Fruit fly (Drosophila melanogaster) whole organism, wandering third instar larva: ENCODE measurements around the gene CG6028.

Experiments
- CG32264 ChIP-seq: fragments of 200-800 bp; sonication (Bioruptor generic); optimal IDR thresholded peaks from 2 replicates; lab custom pipeline; 2016; ENCODE audit warnings: missing biosample characterization, missing genetic modification characterization
- CG9705 ChIP-seq: fragments of 200-800 bp; sonication (Bioruptor generic); optimal IDR thresholded peaks from 2 replicates; lab custom pipeline; 2018; ENCODE audit warnings: missing biosample characterization, mild to moderate bottlenecking, missing genetic modification characterization
- CrebA ChIP-seq: fragments of 200-800 bp; sonication (Bioruptor generic); optimal IDR thresholded peaks from 2 replicates; lab custom pipeline; 2016; ENCODE audit warnings: missing biosample characterization, mild to moderate bottlenecking, missing genetic modification characterization, borderline replicate concordance
- Dif ChIP-seq: fragments of 200-275, 200-300 bp; sonication (Bioruptor generic); optimal IDR thresholded peaks from 2 replicates; lab custom pipeline; 2018; ENCODE audit warnings: missing biosample characterization, missing genetic modification characterization; ENCODE audit not compliant: partially characterized antibody
- GATAd ChIP-seq: sonication (Bioruptor generic); optimal IDR thresholded peaks from 2 replicates; lab custom pipeline; 2016; ENCODE audit warnings: missing biosample characterization, missing genetic modification characterization
- HLH106 ChIP-seq: fragments of 200-800 bp; optimal IDR thresholded peaks from 3 replicates; lab custom pipeline; 2019; ENCODE audit warnings: missing biosample characterization, mild to moderate bottlenecking, missing genetic modification characterization, moderate library complexity
- Hnf4 ChIP-seq: fragments of 200-800 bp; sonication (Bioruptor generic); optimal IDR thresholded peaks from 2 replicates; lab custom pipeline; 2016; ENCODE audit warnings: missing biosample characterization, mild to moderate bottlenecking, missing genetic modification characterization
- Hr78 ChIP-seq: fragments of >200 bp; optimal IDR thresholded peaks from 2 replicates; lab custom pipeline; 2017; ENCODE audit warnings: missing biosample characterization, missing genetic modification characterization
- Hr83 ChIP-seq: fragments of 200-300 bp; sonication (Bioruptor generic); optimal IDR thresholded peaks from 2 replicates; lab custom pipeline; 2016; ENCODE audit warnings: missing biosample characterization, mild to moderate bottlenecking, missing genetic modification characterization, moderate library complexity; ENCODE audit not compliant: poor library complexity, severe bottlenecking
- Jra ChIP-seq: sonication (Bioruptor generic); optimal IDR thresholded peaks from 2 replicates; lab custom pipeline; 2016; ENCODE audit warnings: missing biosample characterization, missing genetic modification characterization
- Myc ChIP-seq: fragments of >200 bp; optimal IDR thresholded peaks from 2 replicates; lab custom pipeline; 2017
- N ChIP-seq: fragments of >200 bp; optimal IDR thresholded peaks from 2 replicates; lab custom pipeline; 2018; ENCODE audit warnings: missing biosample characterization, missing external identifiers, missing genetic modification characterization
- Rel ChIP-seq, 2 experiments: fragments of 200-800 bp; sonication (Bioruptor generic) in 1 of 2; optimal IDR thresholded peaks; 2 replicates in 1 of 2; 3 replicates in 1 of 2; lab custom pipeline; 2016 to 2019; ENCODE audit warnings: mild to moderate bottlenecking in 2 of 2, missing biosample characterization in 2 of 2, missing genetic modification characterization in 2 of 2, moderate library complexity in 1 of 2
- Sp1 ChIP-seq: fragments of 200-800 bp; sonication (Bioruptor generic); optimal IDR thresholded peaks from 3 replicates; lab custom pipeline; 2019; ENCODE audit warnings: missing biosample characterization, mild to moderate bottlenecking, missing genetic modification characterization, moderate library complexity
- Vsx2 ChIP-seq: fragments of 200-300, 225-300 bp; sonication (Bioruptor generic); optimal IDR thresholded peaks from 2 replicates; lab custom pipeline; 2018; ENCODE audit warnings: missing biosample characterization, missing genetic modification characterization; ENCODE audit not compliant: partially characterized antibody
- br ChIP-seq: fragments of 200-800 bp; sonication (Bioruptor generic); optimal IDR thresholded peaks from 2 replicates; lab custom pipeline; 2016; ENCODE audit warnings: missing biosample characterization, missing genetic modification characterization
- brk ChIP-seq: fragments of 200-800 bp; sonication (Bioruptor generic); optimal IDR thresholded peaks from 2 replicates; lab custom pipeline; 2016; ENCODE audit warnings: missing biosample characterization, mild to moderate bottlenecking, missing genetic modification characterization
- dl ChIP-seq, 2 experiments: fragments of 175-275, 200-275 bp in 1 of 2; fragments of 200-275 bp in 1 of 2; sonication (Bioruptor generic); optimal IDR thresholded peaks; lab custom pipeline; 2018; ENCODE audit warnings: mild to moderate bottlenecking in 2 of 2, missing biosample characterization in 2 of 2, missing genetic modification characterization in 2 of 2, moderate library complexity in 2 of 2; ENCODE audit not compliant: partially characterized antibody in 2 of 2, insufficient read depth in 1 of 2
- dmrt93B ChIP-seq: fragments of 200-800 bp; sonication (Bioruptor generic); optimal IDR thresholded peaks from 2 replicates; lab custom pipeline; 2018; ENCODE audit warnings: missing biosample characterization, mild to moderate bottlenecking, missing genetic modification characterization
- ey ChIP-seq: fragments of 200-800 bp; sonication (Bioruptor generic); optimal IDR thresholded peaks from 2 replicates; lab custom pipeline; 2016; ENCODE audit warnings: missing biosample characterization, missing genetic modification characterization
- foxo ChIP-seq, 2 experiments: fragments of 200-800 bp; sonication (Bioruptor generic); optimal IDR thresholded peaks; 2 replicates in 1 of 2; 3 replicates in 1 of 2; lab custom pipeline; 2016 to 2017; ENCODE audit warnings: missing biosample characterization in 2 of 2, missing genetic modification characterization in 2 of 2
- fru ChIP-seq: fragments of 200-800 bp; sonication (Bioruptor generic); optimal IDR thresholded peaks from 3 replicates; lab custom pipeline; 2016; ENCODE audit warnings: missing biosample characterization, mild to moderate bottlenecking, missing genetic modification characterization
- h ChIP-seq: fragments of 200-800 bp; sonication (Bioruptor generic); optimal IDR thresholded peaks from 3 replicates; lab custom pipeline; 2016; ENCODE audit warnings: missing biosample characterization, mild to moderate bottlenecking, missing genetic modification characterization
- lola ChIP-seq: fragments of >200 bp; optimal IDR thresholded peaks from 2 replicates; lab custom pipeline; 2017; ENCODE audit warnings: missing biosample characterization, missing genetic modification characterization
- pan ChIP-seq: fragments of >200 bp; optimal IDR thresholded peaks from 2 replicates; lab custom pipeline; 2017
- psq ChIP-seq: fragments of 200-800 bp; sonication (Bioruptor generic); optimal IDR thresholded peaks from 3 replicates; lab custom pipeline; 2017; ENCODE audit warnings: missing biosample characterization, mild to moderate bottlenecking, missing genetic modification characterization, moderate library complexity
- rgr ChIP-seq: fragments of 200-800 bp; sonication (Bioruptor generic); optimal IDR thresholded peaks from 3 replicates; lab custom pipeline; 2016; ENCODE audit warnings: missing biosample characterization, mild to moderate bottlenecking, missing genetic modification characterization
- sage ChIP-seq: fragments of 200-800 bp; sonication (Bioruptor generic); optimal IDR thresholded peaks from 2 replicates; lab custom pipeline; 2016; ENCODE audit warnings: missing biosample characterization, mild to moderate bottlenecking, missing genetic modification characterization
- sv ChIP-seq: fragments of 200-800 bp; sonication (Bioruptor generic); optimal IDR thresholded peaks from 3 replicates; lab custom pipeline; 2016; ENCODE audit warnings: missing biosample characterization, missing genetic modification characterization
- tai ChIP-seq: sonication (Bioruptor generic); optimal IDR thresholded peaks from 2 replicates; lab custom pipeline; 2016; ENCODE audit warnings: missing biosample characterization, missing genetic modification characterization
- woc ChIP-seq: sonication (Bioruptor generic); optimal IDR thresholded peaks from 2 replicates; lab custom pipeline; 2016; ENCODE audit warnings: missing biosample characterization, mild to moderate bottlenecking, missing genetic modification characterization

Gene CG6028

dm6 chr3R:22042982-22043381 lies 17.7 kb upstream of the CG6028 start:
- TF ChIP-seq sv (GFP tag; lab: Kevin White, UChicago) = no peak
- no peak for TF ChIP-seq N (GFP tag; lab: Kevin White, UChicago)
- TF ChIP-seq fru (GFP tag; lab: Kevin White, UChicago) = no peak
- no peak for TF ChIP-seq Hr83 (GFP tag; lab: Kevin White, UChicago)
- TF ChIP-seq Jra (GFP tag; lab: Kevin White, UChicago) = no peak
- no peak for TF ChIP-seq Vsx2 (GFP tag; lab: Kevin White, UChicago)
- TF ChIP-seq CG32264 (GFP tag; lab: Kevin White, UChicago) = no peak
- no peak for TF ChIP-seq dmrt93B
- no peak for TF ChIP-seq tai (GFP tag; lab: Kevin White, UChicago)
- TF ChIP-seq lola (GFP tag; lab: Kevin White, UChicago) = no peak
- TF ChIP-seq ey (GFP tag; lab: Kevin White, UChicago) = no peak
- TF ChIP-seq Sp1 = no peak

dm6 chr3R:22042283-22042875 lies 17.1 kb upstream of the CG6028 start:
- no peak for TF ChIP-seq Sp1
- peak; percentile 75 to 76 for TF ChIP-seq dl (GFP tag; optimal IDR thresholded peaks at IDR 0.05; lab: Kevin White, UChicago; ENCODE audit: insufficient read depth in 1 of 2, partially characterized antibody in 2 of 2)
- no peak for TF ChIP-seq dmrt93B
- TF ChIP-seq Jra (GFP tag; lab: Kevin White, UChicago) = no peak
- peak; percentile 74 for TF ChIP-seq Dif (GFP tag; lab: Kevin White, UChicago)
- peak; percentile 52 for TF ChIP-seq sage
- peak; percentile 82 for TF ChIP-seq psq (GFP tag; lab: Kevin White, UChicago)

- no peak for TF ChIP-seq Rel (GFP tag; optimal IDR thresholded peaks at IDR 0.05; lab: Kevin White, UChicago)
- TF ChIP-seq Rel (tag; optimal IDR thresholded peaks at IDR 0.05; lab: Kevin White, UChicago) = peak; percentile 72
- TF ChIP-seq Hr78 = no peak
- TF ChIP-seq Dif (GFP tag; lab: Kevin White, UChicago) = peak; percentile 33
- peak; percentile 38 to 45 for TF ChIP-seq dl (GFP tag; optimal IDR thresholded peaks at IDR 0.05; lab: Kevin White, UChicago; ENCODE audit: insufficient read depth in 1 of 2, partially characterized antibody in 2 of 2)
- TF ChIP-seq brk (GFP tag; lab: Kevin White, UChicago) = no peak
- no peak for TF ChIP-seq sage
- no peak for TF ChIP-seq dmrt93B
- no peak for TF ChIP-seq CrebA (GFP tag; lab: Kevin White, UChicago)
- TF ChIP-seq fru (GFP tag; lab: Kevin White, UChicago) = peak; percentile 8
- TF ChIP-seq Myc (lab: Kevin White, UChicago) = peak; percentile 23
- no peak for TF ChIP-seq pan
- TF ChIP-seq CG9705 (GFP tag; lab: Kevin White, UChicago) = peak; percentile 3
- TF ChIP-seq Sp1 = peak; percentile 42
- TF ChIP-seq HLH106 = peak; percentile 22
- peak in 1 of 2 experiments; percentile 56 for TF ChIP-seq foxo (GFP tag; optimal IDR thresholded peaks at IDR 0.05; lab: Kevin White, UChicago)
- TF ChIP-seq Hnf4 = peak; percentile 64
- peak; percentile 26 for TF ChIP-seq br
- peak; percentile 24 for TF ChIP-seq ey (GFP tag; lab: Kevin White, UChicago)
- TF ChIP-seq woc (GFP tag; lab: Kevin White, UChicago) = peak; percentile 96
- TF ChIP-seq rgr (GFP tag; lab: Kevin White, UChicago) = peak; percentile 11
- TF ChIP-seq tai (GFP tag; lab: Kevin White, UChicago) = no peak
- peak; percentile 36 for TF ChIP-seq h (GFP tag; lab: Kevin White, UChicago)
- TF ChIP-seq psq (GFP tag; lab: Kevin White, UChicago) = peak; percentile 83
- TF ChIP-seq GATAd (GFP tag; lab: Kevin White, UChicago) = no peak
- no peak for TF ChIP-seq Vsx2 (GFP tag; lab: Kevin White, UChicago)
- TF ChIP-seq, all 38 proteins: peak for 16
Observed at dm6 chr3R:22041625-22042282, 16.4 kb upstream of the CG6028 start, which contains the start of gene how. Gene how (plus strand): TSS chr3R:22042191.

- TF ChIP-seq Hnf4 = no peak
- TF ChIP-seq CG9705 (GFP tag; lab: Kevin White, UChicago) = no peak
- no peak for TF ChIP-seq fru (GFP tag; lab: Kevin White, UChicago)
- no peak for TF ChIP-seq N (GFP tag; lab: Kevin White, UChicago)
- TF ChIP-seq sage = no peak
- TF ChIP-seq Myc (lab: Kevin White, UChicago) = no peak
Observed at dm6 chr3R:22040400-22040799, 15.1 kb upstream of the CG6028 start.
